Worm (Caenorhabditis elegans): ENCODE data around the gene F33D4.4.
A peak's percentile ranks its signal among the peaks of the same experiment; 100 is the strongest.

Gene F33D4.4

DNA sequence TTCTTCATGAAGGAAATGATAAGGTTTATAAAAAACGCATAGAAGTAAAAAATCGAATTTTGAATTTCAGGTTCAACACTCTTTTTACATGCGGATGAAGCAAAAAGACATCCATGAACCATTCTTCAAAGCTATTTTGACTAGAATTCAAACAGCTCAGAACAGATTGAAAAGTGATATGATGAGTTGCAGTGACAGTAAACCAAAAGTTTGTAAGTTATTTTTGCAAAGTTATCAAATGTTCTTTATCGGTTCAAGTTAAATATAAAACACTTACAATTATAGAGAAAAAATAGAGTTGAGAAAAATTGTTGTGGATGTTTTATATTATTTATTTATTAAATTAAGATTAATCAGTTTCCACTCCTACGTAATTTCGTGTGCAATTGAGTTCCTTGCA lies 14.3 kb downstream of the F33D4.4 start:
- peak; percentile 92 for TF ChIP-seq aha-1 (tag)
- no peak for TF ChIP-seq mxl-2 (GFP tag; conservative IDR thresholded peaks at IDR 0.05)

DNA sequence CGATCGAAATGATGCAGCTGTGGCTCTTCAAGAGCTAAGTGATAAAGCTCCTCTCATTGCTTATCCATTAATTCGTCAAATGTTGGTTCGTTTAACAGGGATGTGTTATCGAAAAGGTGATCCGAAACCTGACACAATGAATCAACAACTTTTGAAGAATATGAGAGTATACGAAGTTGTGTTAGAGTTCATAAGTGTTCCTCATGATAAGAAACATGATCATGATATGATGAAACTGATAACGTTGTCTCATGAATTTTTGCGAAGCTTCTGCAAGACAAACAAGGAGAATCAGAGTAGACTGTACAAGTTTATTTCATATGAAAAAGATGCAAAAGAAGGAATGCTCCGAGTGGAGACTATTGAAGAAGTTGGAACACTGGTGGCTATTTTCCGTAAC lies 17.4 kb downstream of the F33D4.4 start:
- TF ChIP-seq daf-12 (tag; optimal IDR thresholded peaks at IDR 0.05): no peak
- TF ChIP-seq dmd-8 (GFP tag; IDR thresholded peaks at IDR 0.05): no peak
- no peak for TF ChIP-seq tra-1 (GFP tag; IDR thresholded peaks at IDR 0.05)
- TF ChIP-seq hlh-11 (tag; optimal IDR thresholded peaks at IDR 0.05): peak; percentile 7
- peak in 1 of 2 experiments; percentile 63 for TF ChIP-seq unc-62 (GFP tag; optimal IDR thresholded peaks at IDR 0.05 in 1 of 2)
- TF ChIP-seq unc-62 (tag; optimal IDR thresholded peaks at IDR 0.05): no peak
- no peak for TF ChIP-seq dve-1 (tag; optimal IDR thresholded peaks at IDR 0.05; ENCODE audit: insufficient read depth)
- TF ChIP-seq Y48G9A.11 (GFP tag; IDR thresholded peaks at IDR 0.05): no peak
- no peak for TF ChIP-seq rbr-2 (tag; optimal IDR thresholded peaks at IDR 0.05)
- peak; percentile 60 for TF ChIP-seq pqm-1 (tag; optimal IDR thresholded peaks at IDR 0.05)
- no peak for TF ChIP-seq ctbp-1 (GFP tag; IDR thresholded peaks at IDR 0.05)
- TF ChIP-seq lin-15B (tag; optimal IDR thresholded peaks at IDR 0.05): no peak
- no peak for TF ChIP-seq ZK337.2 (GFP tag; IDR thresholded peaks at IDR 0.05)
- no peak for TF ChIP-seq mxl-3 (GFP tag; optimal IDR thresholded peaks at IDR 0.05)
- TF ChIP-seq daf-16 (GFP tag; optimal IDR thresholded peaks at IDR 0.05): no peak
- peak; percentile 76 for TF ChIP-seq daf-16 (tag; optimal IDR thresholded peaks at IDR 0.05)
- peak; percentile 36 for TF ChIP-seq nhr-28 (tag; optimal IDR thresholded peaks at IDR 0.05)

- TF ChIP-seq dmd-9 (GFP tag; IDR thresholded peaks at IDR 0.05) (no peak), zag-1 (tag; optimal IDR thresholded peaks at IDR 0.05) (no peak), saeg-2 (GFP tag; IDR thresholded peaks at IDR 0.05) (no peak), ceh-20 (GFP tag; IDR thresholded peaks at IDR 0.05) (no peak), T26A8.4 (GFP tag; IDR thresholded peaks at IDR 0.05) (no peak), F10B5.3 (tag; optimal IDR thresholded peaks at IDR 0.05) (no peak), nhr-77 (tag; optimal IDR thresholded peaks at IDR 0.05) (peak; percentile 40), hif-1 (tag; optimal IDR thresholded peaks at IDR 0.05) (no peak), tag-97 (GFP tag; IDR thresholded peaks at IDR 0.05) (no peak), daf-16 (GFP tag; optimal IDR thresholded peaks at IDR 0.05) (no peak), daf-16 (tag; optimal IDR thresholded peaks at IDR 0.05) (peak; percentile 91), lin-39 (tag; optimal IDR thresholded peaks at IDR 0.05) (no peak), snpc-4 (tag; optimal IDR thresholded peaks at IDR 0.05) (no peak), spr-1 (tag; optimal IDR thresholded peaks at IDR 0.05) (no peak), ZK546.5 (tag; optimal IDR thresholded peaks at IDR 0.05) (no peak), vab-7 (GFP tag; IDR thresholded peaks at IDR 0.05) (no peak), zip-11 (GFP tag; IDR thresholded peaks at IDR 0.05) (no peak), zfp-2 (tag; optimal IDR thresholded peaks at IDR 0.05) (no peak), mxl-2 (GFP tag; conservative IDR thresholded peaks at IDR 0.05) (no peak), Y5F2A.4 (GFP tag; optimal IDR thresholded peaks at IDR 0.05) (no peak), F49E8.2 (tag; optimal IDR thresholded peaks at IDR 0.05; ENCODE audit: borderline replicate concordance) (no peak), nhr-102 (tag; optimal IDR thresholded peaks at IDR 0.05) (no peak), spr-3 (GFP tag; optimal IDR thresholded peaks at IDR 0.05) (no peak), tra-1 (GFP tag; IDR thresholded peaks at IDR 0.05) (no peak), nhr-48 (tag; optimal IDR thresholded peaks at IDR 0.05) (no peak), dve-1 (tag; optimal IDR thresholded peaks at IDR 0.05; ENCODE audit: insufficient read depth) (peak; percentile 60), Y75B8A.6 (GFP tag; IDR thresholded peaks at IDR 0.05) (no peak), arid-1 (GFP tag; conservative IDR thresholded peaks at IDR 0.05) (no peak), nhr-76 (tag; optimal IDR thresholded peaks at IDR 0.05) (no peak), dpl-1 (GFP tag; optimal IDR thresholded peaks at IDR 0.05) (no peak), pqm-1 (tag; optimal IDR thresholded peaks at IDR 0.05) (peak; percentile 85), T20F7.1 (GFP tag; optimal IDR thresholded peaks at IDR 0.05) (no peak), pha-4 (GFP tag; IDR thresholded peaks at IDR 0.05) (no peak), pha-4 (tag; optimal IDR thresholded peaks at IDR 0.05) (no peak), nhr-237 (tag; optimal IDR thresholded peaks at IDR 0.05) (no peak), ctbp-1 (GFP tag; IDR thresholded peaks at IDR 0.05) (no peak), aly-2 (tag; optimal IDR thresholded peaks at IDR 0.05) (no peak)
Measured at ce11 chrIV:7679120-7679519, 27.6 kb downstream of the F33D4.4 start.

Measured in whole organism, L4 larva.